Worm (Caenorhabditis elegans): Measurements from ENCODE around the gene ptp-3.

ptp-3 gene

ce11 chrII:11020707-11021106 is 45.4 kb downstream of the ptp-3 start:
- TF ChIP-seq unc-55 (GFP tag; optimal IDR thresholded peaks at IDR 0.05): no peak
- no peak for TF ChIP-seq eyg-1 (tag; optimal IDR thresholded peaks at IDR 0.05)
- no peak for TF ChIP-seq ceh-14 (tag; optimal IDR thresholded peaks at IDR 0.05)
- no peak for TF ChIP-seq madf-2 (tag; optimal IDR thresholded peaks at IDR 0.05)
- no peak for TF ChIP-seq C38D4.7 (GFP tag; optimal IDR thresholded peaks at IDR 0.05)
- TF ChIP-seq nhr-11 (tag; optimal IDR thresholded peaks at IDR 0.05): no peak

ce11 chrII:11022023-11022422 is 46.7 kb downstream of the ptp-3 start, which contains the start of gene let-858:
let-858 (plus strand) TSS chrII:11022370.
- no peak for TF ChIP-seq ceh-9 (tag; optimal IDR thresholded peaks at IDR 0.05)
- no peak for TF ChIP-seq hlh-15 (tag; optimal IDR thresholded peaks at IDR 0.05)
- TF ChIP-seq F13H6.1 (tag; optimal IDR thresholded peaks at IDR 0.05): no peak
- TF ChIP-seq nhr-11 (tag; optimal IDR thresholded peaks at IDR 0.05): no peak
- no peak for TF ChIP-seq ceh-18 (tag; optimal IDR thresholded peaks at IDR 0.05)
- peak; percentile 19 for TF ChIP-seq unc-42 (tag; optimal IDR thresholded peaks at IDR 0.05)
- no peak for TF ChIP-seq sdc-2 (tag; optimal IDR thresholded peaks at IDR 0.05)
- no peak for TF ChIP-seq unc-3 (GFP tag; conservative IDR thresholded peaks at IDR 0.05)
- TF ChIP-seq unc-3 (tag; optimal IDR thresholded peaks at IDR 0.05): no peak
- no peak for TF ChIP-seq ama-1 (optimal IDR thresholded peaks at IDR 0.05)
- no peak for TF ChIP-seq pat-9 (tag; optimal IDR thresholded peaks at IDR 0.05)
- TF ChIP-seq ceh-48 (tag; optimal IDR thresholded peaks at IDR 0.05): no peak
- TF ChIP-seq pqm-1 (tag; optimal IDR thresholded peaks at IDR 0.05): no peak
- peak; percentile 13 for TF ChIP-seq ref-2 (tag; optimal IDR thresholded peaks at IDR 0.05)
- TF ChIP-seq Y22D7AL.16 (tag; optimal IDR thresholded peaks at IDR 0.05): no peak
- no peak for TF ChIP-seq mec-3 (tag; optimal IDR thresholded peaks at IDR 0.05; ENCODE audit: borderline replicate concordance)
- no peak for TF ChIP-seq pha-2 (tag; optimal IDR thresholded peaks at IDR 0.05)
- TF ChIP-seq unc-86 (tag; optimal IDR thresholded peaks at IDR 0.05): no peak

- no peak for TF ChIP-seq ceh-30 (tag; optimal IDR thresholded peaks at IDR 0.05)
- TF ChIP-seq ceh-31 (tag; optimal IDR thresholded peaks at IDR 0.05): peak; percentile 42
These were observed 50.2 kb downstream of the ptp-3 start, which contains the start of gene F33A8.7 for ce11 chrII:11025566-11025965. F33A8.7 (minus strand) TSS chrII:11025666.

ce11 chrII:11027777-11028176 is 52.4 kb downstream of the ptp-3 start:
- TF ChIP-seq unc-42 (tag; optimal IDR thresholded peaks at IDR 0.05) (peak; percentile 48), dmd-4 (tag; optimal IDR thresholded peaks at IDR 0.05; ENCODE audit: borderline replicate concordance) (no peak)

ce11 chrII:11030297-11030696 is 55.0 kb downstream of the ptp-3 start, which contains the start of gene nlp-18:
nlp-18 (minus strand) TSS chrII:11030397.
- TF ChIP-seq ttx-3 (tag; optimal IDR thresholded peaks at IDR 0.05) (no peak), fax-1 (tag; optimal IDR thresholded peaks at IDR 0.05) (no peak), dve-1 (tag; optimal IDR thresholded peaks at IDR 0.05) (no peak), ceh-24 (tag; optimal IDR thresholded peaks at IDR 0.05) (no peak)

- TF ChIP-seq Y22D7AL.16 (tag; optimal IDR thresholded peaks at IDR 0.05): no peak
- no peak for TF ChIP-seq odd-2 (tag; optimal IDR thresholded peaks at IDR 0.05)
- TF ChIP-seq unc-42 (tag; optimal IDR thresholded peaks at IDR 0.05): peak; percentile 79
- TF ChIP-seq C08G9.2 (tag; optimal IDR thresholded peaks at IDR 0.05): no peak
These were observed 57.5 kb downstream of the ptp-3 start for ce11 chrII:11032812-11033211.

- no peak for TF ChIP-seq ceh-22 (tag; optimal IDR thresholded peaks at IDR 0.05)
- TF ChIP-seq unc-86 (tag; optimal IDR thresholded peaks at IDR 0.05): no peak
- no peak for TF ChIP-seq ceh-6 (GFP tag; optimal IDR thresholded peaks at IDR 0.05)
- no peak for TF ChIP-seq hlh-13 (GFP tag; optimal IDR thresholded peaks at IDR 0.05)
- no peak for TF ChIP-seq pha-2 (tag; optimal IDR thresholded peaks at IDR 0.05)
- TF ChIP-seq hlh-15 (tag; optimal IDR thresholded peaks at IDR 0.05): no peak
- TF ChIP-seq ets-4 (tag; optimal IDR thresholded peaks at IDR 0.05): no peak
- TF ChIP-seq unc-3 (GFP tag; conservative IDR thresholded peaks at IDR 0.05): no peak
- TF ChIP-seq unc-3 (tag; optimal IDR thresholded peaks at IDR 0.05): no peak
- no peak for TF ChIP-seq che-1 (tag; optimal IDR thresholded peaks at IDR 0.05)
- TF ChIP-seq ceh-2 (tag; optimal IDR thresholded peaks at IDR 0.05): no peak
- TF ChIP-seq hlh-30 (tag; optimal IDR thresholded peaks at IDR 0.05; ENCODE audit: insufficient read depth): no peak
- no peak for TF ChIP-seq ceh-9 (tag; optimal IDR thresholded peaks at IDR 0.05)
- no peak for TF ChIP-seq tbx-2 (tag; optimal IDR thresholded peaks at IDR 0.05)
- no peak for TF ChIP-seq lin-11 (tag; optimal IDR thresholded peaks at IDR 0.05)
- no peak for TF ChIP-seq fax-1 (tag; optimal IDR thresholded peaks at IDR 0.05)
- no peak for TF ChIP-seq ceh-31 (tag; optimal IDR thresholded peaks at IDR 0.05)
- no peak for TF ChIP-seq hlh-8 (tag; optimal IDR thresholded peaks at IDR 0.05)
These were observed 60.4 kb downstream of the ptp-3 start, which contains the start of gene srlf-15 for ce11 chrII:11035774-11036173. srlf-15 (plus strand) TSS chrII:11036074.

Data from whole organism, late embryonic.